Fruit fly (Drosophila melanogaster) whole organism, prepupa: ENCODE data around the gene CG10000.

Experiments used
- CG10631 ChIP-seq: fragments of 200-800 bp; sonication (Bioruptor generic); optimal IDR thresholded peaks from 2 replicates; lab custom pipeline; 2016; ENCODE audit warnings: missing biosample characterization, missing genetic modification characterization
- CG11762 ChIP-seq: fragments of 200-800 bp; sonication (Bioruptor generic); optimal IDR thresholded peaks from 3 replicates; lab custom pipeline; 2016; ENCODE audit warnings: missing biosample characterization, missing genetic modification characterization; ENCODE audit not compliant: insufficient read depth
- CG11902 ChIP-seq: fragments of 200-800 bp; sonication (Bioruptor generic); optimal IDR thresholded peaks from 3 replicates; lab custom pipeline; 2016; ENCODE audit warnings: missing biosample characterization, missing genetic modification characterization
- CG1621 ChIP-seq: fragments of 200-800 bp; sonication (Bioruptor generic); optimal IDR thresholded peaks from 3 replicates; lab custom pipeline; 2018; ENCODE audit warnings: missing biosample characterization, mild to moderate bottlenecking, missing genetic modification characterization
- CG32006 ChIP-seq: fragments of 200-800 bp; sonication (Bioruptor generic); optimal IDR thresholded peaks from 3 replicates; lab custom pipeline; 2017; ENCODE audit warnings: missing biosample characterization, mild to moderate bottlenecking, missing genetic modification characterization
- CG4318 ChIP-seq: fragments of 200-800 bp; sonication (Bioruptor generic); optimal IDR thresholded peaks from 3 replicates; lab custom pipeline; 2017; ENCODE audit warnings: missing biosample characterization, mild to moderate bottlenecking, missing genetic modification characterization
- Eip75B ChIP-seq: fragments of 200-800 bp; sonication (Bioruptor generic); optimal IDR thresholded peaks from 3 replicates; lab custom pipeline; 2016; ENCODE audit warnings: missing biosample characterization, missing genetic modification characterization
- Hr39 ChIP-seq: fragments of 200-800 bp; sonication (Bioruptor generic); optimal IDR thresholded peaks from 2 replicates; lab custom pipeline; 2016; ENCODE audit warnings: missing biosample characterization, missing genetic modification characterization
- Lpt ChIP-seq: fragments of 200-800 bp; sonication (Bioruptor generic); optimal IDR thresholded peaks from 3 replicates; lab custom pipeline; 2016; ENCODE audit warnings: missing biosample characterization, missing genetic modification characterization
- Met ChIP-seq: fragments of 200-800 bp; sonication (Bioruptor generic); optimal IDR thresholded peaks from 3 replicates; lab custom pipeline; 2016; ENCODE audit warnings: missing biosample characterization, missing genetic modification characterization
- Smox ChIP-seq: fragments of 200-800 bp; sonication (Bioruptor generic); optimal IDR thresholded peaks from 3 replicates; lab custom pipeline; 2016; ENCODE audit warnings: missing biosample characterization, missing genetic modification characterization
- Sox102F ChIP-seq: fragments of 200-800 bp; sonication (Bioruptor generic); optimal IDR thresholded peaks from 2 replicates; lab custom pipeline; 2016; ENCODE audit warnings: missing biosample characterization, mild to moderate bottlenecking, missing genetic modification characterization
- acj6 ChIP-seq: fragments of 200-800 bp; sonication (Bioruptor generic); optimal IDR thresholded peaks from 3 replicates; lab custom pipeline; 2016; ENCODE audit warnings: missing biosample characterization, missing genetic modification characterization
- cyc ChIP-seq: fragments of 200-800 bp; sonication (Bioruptor generic); optimal IDR thresholded peaks from 3 replicates; lab custom pipeline; 2016; ENCODE audit warnings: missing biosample characterization, missing genetic modification characterization
- fd85E ChIP-seq: fragments of 200-800 bp; sonication (Bioruptor generic); optimal IDR thresholded peaks from 3 replicates; lab custom pipeline; 2016; ENCODE audit warnings: missing biosample characterization, missing genetic modification characterization
- fkh ChIP-seq: fragments of 200-800 bp; sonication (Bioruptor generic); optimal IDR thresholded peaks from 3 replicates; lab custom pipeline; 2017; ENCODE audit warnings: missing biosample characterization, mild to moderate bottlenecking, missing genetic modification characterization, moderate library complexity
- pdm3 ChIP-seq: fragments of 200-800 bp; sonication (Bioruptor generic); optimal IDR thresholded peaks from 3 replicates; lab custom pipeline; 2016; ENCODE audit warnings: missing biosample characterization, missing genetic modification characterization
- ss ChIP-seq, 2 experiments: fragments of 200-800 bp; sonication (Bioruptor generic); optimal IDR thresholded peaks; 2 replicates in 1 of 2; 3 replicates in 1 of 2; lab custom pipeline; 2017 to 2018; ENCODE audit warnings: mild to moderate bottlenecking in 2 of 2, missing biosample characterization in 2 of 2, missing genetic modification characterization in 2 of 2, moderate library complexity in 1 of 2
- topi ChIP-seq: fragments of 200-800 bp; sonication (Bioruptor generic); optimal IDR thresholded peaks from 3 replicates; lab custom pipeline; 2016; ENCODE audit warnings: missing biosample characterization, missing genetic modification characterization

Gene CG10000

dm6 chr3R:28756879-28757278, 5.4 kb upstream of the CG10000 start, which contains the start of gene CG9997:
Gene CG9997 (minus strand): TSS chr3R:28756979.
- TF ChIP-seq fd85E (GFP tag; lab: Kevin White, UChicago) (no peak), ss (GFP tag; optimal IDR thresholded peaks at IDR 0.05; lab: Kevin White, UChicago) (no peak), Smox (GFP tag; lab: Kevin White, UChicago) (no peak), CG1621 (tag; lab: Kevin White, UChicago) (no peak), Hr39 (GFP tag; lab: Kevin White, UChicago) (no peak), topi (GFP tag; lab: Kevin White, UChicago) (no peak), Met (GFP tag; lab: Kevin White, UChicago) (no peak)

- TF ChIP-seq acj6 (no peak), Sox102F (GFP tag; lab: Kevin White, UChicago) (no peak), CG32006 (no peak), fkh (GFP tag; lab: Kevin White, UChicago) (no peak), Eip75B (GFP tag; lab: Kevin White, UChicago) (no peak), Lpt (GFP tag; lab: Kevin White, UChicago) (no peak), cyc (GFP tag; lab: Kevin White, UChicago) (no peak), CG10631 (no peak), CG4318 (no peak), CG1621 (tag; lab: Kevin White, UChicago) (no peak), CG11902 (GFP tag; lab: Kevin White, UChicago) (no peak), CG11762 (GFP tag; lab: Kevin White, UChicago) (no peak), pdm3 (GFP tag; lab: Kevin White, UChicago) (no peak)
Observed at dm6 chr3R:28744682-28745081, 6.8 kb downstream of the CG10000 start, which contains the start of gene AstA-R2. Gene AstA-R2 (minus strand): TSS chr3R:28744782.
